Worm (Caenorhabditis elegans) whole organism, L4 larva: Measurements from ENCODE around the gene Y69E1A.4.
"Not testable (repeated sequence)": the region's sequence is repeated elsewhere in the genome, so short reads cannot be mapped to it uniquely, and the experiment has no call there.

Experiments used
- ceh-82 ChIP-seq: sonication (generic microtip); optimal IDR thresholded peaks from 2 replicates; lab custom pipeline; 2017; ENCODE audit warnings: missing biosample characterization, missing genetic modification characterization
- dpl-1 ChIP-seq: fragments of 150-350 bp; optimal IDR thresholded peaks from 2 replicates; lab custom pipeline; 2014; ENCODE audit warnings: missing biosample characterization, missing genetic modification reagents, missing genetic modification characterization
- dve-1 ChIP-seq: sonication (generic microtip); optimal IDR thresholded peaks from 2 replicates; lab custom pipeline; 2017; ENCODE audit warnings: antibody characterized with exemption, mild to moderate bottlenecking, missing genetic modification characterization, missing compliant biosample characterization; ENCODE audit not compliant: insufficient read depth
- fos-1 ChIP-seq: fragments of 150-350 bp; optimal IDR thresholded peaks from 2 replicates; lab custom pipeline; 2014; ENCODE audit warnings: missing biosample characterization, missing genetic modification characterization
- lin-39 ChIP-seq: fragments of 150-350 bp; optimal IDR thresholded peaks from 2 replicates; lab custom pipeline; 2014; ENCODE audit warnings: missing biosample characterization, missing genetic modification reagents, missing genetic modification characterization
- mdt-29 ChIP-seq: fragments of 200-800 bp; sonication (Bioruptor generic); IDR thresholded peaks from 2 replicates; pipeline ENCODE4 v1.3.6; 2022; ENCODE audit warnings: missing genetic modification reagents, missing genetic modification characterization, missing compliant biosample characterization
- nhr-237 ChIP-seq: sonication (generic microtip); optimal IDR thresholded peaks from 2 replicates; lab custom pipeline; 2017; ENCODE audit warnings: missing biosample characterization, missing genetic modification characterization
- nhr-25 ChIP-seq: sonication (generic microtip); optimal IDR thresholded peaks from 2 replicates; lab custom pipeline; 2017; ENCODE audit warnings: missing genetic modification characterization, mild to moderate bottlenecking, missing compliant biosample characterization, antibody characterized with exemption, moderate library complexity, borderline replicate concordance; ENCODE audit not compliant: insufficient read depth
- nhr-76 ChIP-seq: fragments of 150-350 bp; optimal IDR thresholded peaks from 2 replicates; lab custom pipeline; 2014; ENCODE audit warnings: missing biosample characterization, missing genetic modification characterization
- pha-4 ChIP-seq, 2 experiments: fragments of 150-350 bp in 1 of 2; fragments of 200-800 bp in 1 of 2; sonication (Bioruptor generic) in 1 of 2; IDR thresholded peaks in 1 of 2; optimal IDR thresholded peaks in 1 of 2; 2 replicates each; pipeline versions ENCODE4 v1.3.6 to Lab custom; 2014 to 2022; ENCODE audit warnings: missing genetic modification characterization in 2 of 2, missing genetic modification reagents in 2 of 2, missing biosample characterization in 1 of 2, missing compliant biosample characterization in 1 of 2
- spr-1 ChIP-seq: sonication (generic microtip); optimal IDR thresholded peaks from 2 replicates; lab custom pipeline; 2016; ENCODE audit warnings: mild to moderate bottlenecking, missing genetic modification characterization, missing compliant biosample characterization
- unc-62 ChIP-seq, 3 experiments: fragments of 150-350 bp in 1 of 3; sonication (generic microtip); optimal IDR thresholded peaks in 2 of 3; peaks in 1 of 3; 1 replicate in 1 of 3; 2 replicates in 2 of 3; lab custom pipeline; 2014 to 2017; ENCODE audit warnings: missing biosample characterization in 3 of 3, missing genetic modification characterization in 3 of 3, missing genetic modification reagents in 3 of 3, missing genotype in 1 of 3
- ztf-11 ChIP-seq: fragments of 150-350 bp; optimal IDR thresholded peaks from 2 replicates; lab custom pipeline; 2014; ENCODE audit warnings: missing biosample characterization, missing genetic modification characterization

- TF ChIP-seq ceh-82 (tag; lab: Kevin White, UChicago); unc-62 (GFP tag; optimal IDR thresholded peaks at IDR 0.05 in 1 of 2; lab: Kevin White, UChicago); unc-62 (tag; optimal IDR thresholded peaks at IDR 0.05; lab: Kevin White, UChicago); pha-4 (GFP tag; IDR thresholded peaks at IDR 0.05; lab: Robert Waterston, UW); pha-4 (tag; optimal IDR thresholded peaks at IDR 0.05; lab: Kevin White, UChicago); dve-1; nhr-25 (tag; lab: Kevin White, UChicago); lin-39 (tag; lab: Kevin White, UChicago); dpl-1; ztf-11 (tag; lab: Kevin White, UChicago); nhr-76 (tag; lab: Kevin White, UChicago); nhr-237 (tag; lab: Kevin White, UChicago); mdt-29 (GFP tag; lab: Robert Waterston, UW); fos-1; spr-1: not testable (repeated sequence)
Observed at ce11 chrIV:10954955-10955354, at the start of gene Y69E1A.4.
